Worm (Caenorhabditis elegans) whole organism, early embryonic: ENCODE data around the gene dsc-1.

Experiments
- B0310.2 ChIP-seq: sonication (generic microtip); optimal IDR thresholded peaks from 2 replicates; lab custom pipeline; 2016; ENCODE audit warnings: mild to moderate bottlenecking, missing genetic modification characterization, missing compliant biosample characterization
- F13C5.2 ChIP-seq: sonication (generic microtip); optimal IDR thresholded peaks from 2 replicates; lab custom pipeline; 2017; ENCODE audit warnings: mild to moderate bottlenecking, missing genetic modification characterization, inconsistent platforms, missing compliant biosample characterization
- aly-1 ChIP-seq: sonication (generic microtip); optimal IDR thresholded peaks from 2 replicates; lab custom pipeline; 2016; ENCODE audit warnings: missing genetic modification characterization, missing compliant biosample characterization
- ama-1 ChIP-seq: fragments of 150-350 bp; optimal IDR thresholded peaks from 2 replicates; lab custom pipeline; 2014
- ceh-13 ChIP-seq: fragments of 200-800 bp; sonication (Bioruptor generic); optimal IDR thresholded peaks from 2 replicates; lab custom pipeline; 2018; ENCODE audit warnings: mild to moderate bottlenecking, missing genetic modification characterization, missing compliant biosample characterization
- ets-7 ChIP-seq: sonication (generic microtip); optimal IDR thresholded peaks from 2 replicates; lab custom pipeline; 2016; ENCODE audit warnings: missing genotype, missing genetic modification characterization, missing compliant biosample characterization
- flt-1 ChIP-seq: fragments of 200-800 bp; sonication (Bioruptor generic); IDR thresholded peaks from 2 replicates; pipeline ENCODE4 v1.3.6; 2022; ENCODE audit warnings: missing genetic modification characterization, missing compliant biosample characterization
- hmbx-1 ChIP-seq: sonication (generic microtip); optimal IDR thresholded peaks from 2 replicates; lab custom pipeline; 2016; ENCODE audit warnings: mild to moderate bottlenecking, missing genetic modification characterization, missing compliant biosample characterization
- pes-1 ChIP-seq: fragments of 200-800 bp; sonication (Bioruptor generic); IDR thresholded peaks from 2 replicates; pipeline ENCODE4 v1.3.6; 2022; ENCODE audit warnings: missing genetic modification reagents, missing genetic modification characterization, missing compliant biosample characterization
- sea-1 ChIP-seq: fragments of 200-800 bp; sonication (Bioruptor generic); conservative IDR thresholded peaks from 2 replicates; pipeline ENCODE4 v1.3.6; 2022; ENCODE audit warnings: missing genetic modification characterization, missing compliant biosample characterization
- tbx-37 ChIP-seq: fragments of 200-800 bp; sonication (Bioruptor generic); conservative IDR thresholded peaks from 2 replicates; pipeline ENCODE4 v1.3.6; 2022; ENCODE audit warnings: missing genetic modification reagents, missing genetic modification characterization, missing compliant biosample characterization
- tra-4 ChIP-seq: sonication (generic microtip); optimal IDR thresholded peaks from 2 replicates; lab custom pipeline; 2017; ENCODE audit warnings: missing genetic modification characterization, missing compliant biosample characterization

DNA sequence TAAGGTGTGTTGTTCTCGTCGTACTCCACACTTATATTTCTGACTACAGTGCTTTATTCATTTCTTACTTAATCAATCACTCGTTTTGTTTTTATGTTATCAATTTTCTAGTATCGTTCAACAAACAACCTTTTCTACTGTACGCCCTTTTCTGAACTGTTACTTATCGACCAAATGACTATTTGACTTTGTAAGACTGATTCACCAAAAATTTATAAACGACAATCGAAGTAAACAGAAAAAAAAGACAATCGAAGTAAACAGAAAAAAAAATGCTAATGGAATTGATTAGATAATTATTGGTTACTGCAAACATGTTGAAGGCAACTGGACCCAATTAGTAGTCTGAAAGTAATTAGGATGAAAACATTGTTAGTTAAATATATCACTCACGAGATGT lies 15.4 kb upstream of the dsc-1 start:
- TF ChIP-seq aly-1 (tag; lab: Kevin White, UChicago) (no peak), F13C5.2 (tag; lab: Kevin White, UChicago) (no peak), flt-1 (GFP tag; lab: Robert Waterston, UW) (no peak), ama-1 (no peak), tra-4 (tag; lab: Kevin White, UChicago) (no peak), tbx-37 (GFP tag; lab: Robert Waterston, UW) (no peak), pes-1 (GFP tag; lab: Robert Waterston, UW) (no peak), hmbx-1 (no peak), ets-7 (tag; lab: Kevin White, UChicago) (no peak), B0310.2 (tag; lab: Kevin White, UChicago) (no peak), ceh-13 (no peak), sea-1 (GFP tag; lab: Robert Waterston, UW) (no peak)
